Worm (Caenorhabditis elegans): ENCODE data around the gene gcc-1.

DNA sequence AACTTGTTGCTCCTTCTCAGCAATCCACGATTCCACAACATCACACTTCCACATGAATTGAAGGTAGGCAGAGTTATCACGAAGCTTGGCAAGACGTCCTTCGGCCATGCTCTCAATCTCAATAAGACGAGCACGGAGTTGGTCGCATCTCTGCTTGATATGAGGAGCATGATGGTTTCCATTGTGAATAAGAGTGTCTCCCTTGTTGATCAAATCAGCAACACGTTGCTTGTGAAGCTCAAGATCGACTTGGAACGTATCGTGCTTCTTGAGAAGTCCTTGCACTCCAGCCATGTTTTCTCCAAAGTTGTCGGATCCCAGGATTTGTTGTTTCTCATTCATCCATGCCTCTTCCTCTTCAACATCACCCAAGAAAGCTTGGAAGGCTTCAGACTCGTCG lies 40.1 kb upstream of the gcc-1 start:
- TF ChIP-seq zag-1 (tag; optimal IDR thresholded peaks at IDR 0.05) (no peak), F26F4.8 (GFP tag; conservative IDR thresholded peaks at IDR 0.05) (no peak)

All from whole organism, L4 larva.